Worm (Caenorhabditis elegans) whole organism, mixed stage, embryonic: ENCODE results near the gene sru-15.

Experiments used
- ces-1 ChIP-seq: fragments of 150-350 bp; optimal IDR thresholded peaks from 2 replicates; lab custom pipeline; 2014; ENCODE audit warnings: missing biosample characterization, missing genetic modification reagents, missing genetic modification characterization
- cnd-1 ChIP-seq: fragments of 200-800 bp; sonication (Bioruptor generic); optimal IDR thresholded peaks from 2 replicates; lab custom pipeline; 2018; ENCODE audit warnings: mild to moderate bottlenecking, missing genetic modification characterization, missing compliant biosample characterization
- lsy-2 ChIP-seq: fragments of 150-350 bp; optimal IDR thresholded peaks from 2 replicates; lab custom pipeline; 2014; ENCODE audit warnings: missing biosample characterization, missing genetic modification characterization
- mab-5 ChIP-seq: fragments of 150-350 bp; optimal IDR thresholded peaks from 2 replicates; lab custom pipeline; 2014; ENCODE audit warnings: missing biosample characterization, missing genetic modification characterization
- nhr-28 ChIP-seq: fragments of 150-350 bp; optimal IDR thresholded peaks from 2 replicates; lab custom pipeline; 2014; ENCODE audit warnings: missing biosample characterization, missing genetic modification characterization
- snpc-4 ChIP-seq: fragments of 150-350 bp; optimal IDR thresholded peaks from 2 replicates; lab custom pipeline; 2014; ENCODE audit warnings: missing biosample characterization, missing genetic modification characterization
- ztf-11 ChIP-seq: fragments of 150-350 bp; optimal IDR thresholded peaks from 2 replicates; lab custom pipeline; 2014; ENCODE audit warnings: missing biosample characterization, missing genetic modification characterization

DNA sequence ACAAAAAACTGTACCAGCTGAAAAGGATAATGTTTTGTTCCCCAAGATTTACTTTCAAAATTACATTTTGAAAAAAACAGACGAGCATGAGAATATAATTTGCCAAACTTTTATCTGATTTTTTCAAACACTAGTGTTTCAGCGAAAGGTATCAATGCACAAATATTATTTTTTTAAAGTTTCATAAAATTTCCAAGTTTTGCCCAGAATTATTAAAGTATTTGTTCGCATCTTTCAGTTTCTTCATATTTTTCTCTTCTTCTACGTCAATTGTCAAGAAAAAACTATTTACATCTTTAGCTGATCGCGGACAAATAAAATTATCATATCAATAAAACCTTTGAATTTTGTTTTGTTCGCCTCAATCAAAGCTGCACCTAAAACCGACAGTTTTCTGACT, 41.0 kb downstream of the sru-15 start, which contains the start of gene C06A12.8:
- TF ChIP-seq cnd-1 (tag; lab: Kevin White, UChicago) (no peak), lsy-2 (tag; lab: Kevin White, UChicago) (no peak), snpc-4 (tag; lab: Kevin White, UChicago) (no peak), ces-1 (GFP tag; lab: Kevin White, UChicago) (no peak), nhr-28 (no peak), ztf-11 (tag; lab: Kevin White, UChicago) (no peak), mab-5 (tag; lab: Kevin White, UChicago) (no peak)
